Fruit fly (Drosophila melanogaster) whole organism, adult: ENCODE results near the gene CG43198.

Experiments used
- CG11617 ChIP-seq: fragments of 200-800 bp; sonication (Bioruptor generic); optimal IDR thresholded peaks from 2 replicates; lab custom pipeline; 2017; ENCODE audit warnings: mild to moderate bottlenecking, missing biosample characterization, missing genetic modification reagents, missing genetic modification characterization
- CG12768 ChIP-seq: fragments of 200-800 bp; sonication (Bioruptor generic); optimal IDR thresholded peaks from 2 replicates; lab custom pipeline; 2017; ENCODE audit warnings: missing biosample characterization, missing genetic modification characterization, mild to moderate bottlenecking, moderate library complexity, missing genetic modification reagents
- CG14711 ChIP-seq: fragments of 200-800 bp; sonication (Bioruptor generic); optimal IDR thresholded peaks from 2 replicates; lab custom pipeline; 2018; ENCODE audit warnings: missing biosample characterization, mild to moderate bottlenecking, missing genetic modification characterization, moderate library complexity
- CG1620 ChIP-seq: fragments of 200-800 bp; sonication (Bioruptor generic); optimal IDR thresholded peaks from 2 replicates; lab custom pipeline; 2016; ENCODE audit warnings: missing biosample characterization, missing genetic modification characterization
- CG33017 ChIP-seq: fragments of 200-800 bp; sonication (Bioruptor generic); optimal IDR thresholded peaks from 2 replicates; lab custom pipeline; 2018; ENCODE audit warnings: missing biosample characterization, mild to moderate bottlenecking, missing genetic modification characterization, moderate library complexity
- CG5204 ChIP-seq: fragments of 200-800 bp; sonication (Bioruptor generic); optimal IDR thresholded peaks from 2 replicates; lab custom pipeline; 2016; ENCODE audit warnings: missing biosample characterization, missing genetic modification characterization
- CG7045 ChIP-seq: fragments of 200-800 bp; sonication (Bioruptor generic); optimal IDR thresholded peaks from 2 replicates; lab custom pipeline; 2017; ENCODE audit warnings: missing biosample characterization, mild to moderate bottlenecking, missing genetic modification characterization
- CG7101 ChIP-seq: fragments of 200-800 bp; sonication (Bioruptor generic); optimal IDR thresholded peaks from 2 replicates; lab custom pipeline; 2018; ENCODE audit warnings: missing biosample characterization, mild to moderate bottlenecking, missing genetic modification characterization, moderate library complexity
- Clk ChIP-seq: fragments of 200-800 bp; sonication (Bioruptor generic); optimal IDR thresholded peaks from 2 replicates; lab custom pipeline; 2017; ENCODE audit warnings: missing biosample characterization, missing genetic modification characterization
- Crg-1 ChIP-seq: fragments of 200-800 bp; sonication (Bioruptor generic); optimal IDR thresholded peaks from 2 replicates; lab custom pipeline; 2016; ENCODE audit warnings: missing biosample characterization, missing genetic modification characterization
- Hr96 ChIP-seq: fragments of 200-800 bp; sonication (Bioruptor generic); optimal IDR thresholded peaks from 2 replicates; lab custom pipeline; 2016; ENCODE audit warnings: missing biosample characterization, missing genetic modification characterization
- Mnt ChIP-seq: fragments of 200-800 bp; sonication (Bioruptor generic); optimal IDR thresholded peaks from 2 replicates; lab custom pipeline; 2016; ENCODE audit warnings: missing biosample characterization, mild to moderate bottlenecking, missing genetic modification characterization
- bab1 ChIP-seq: fragments of 200-800 bp; sonication (Bioruptor generic); optimal IDR thresholded peaks from 3 replicates; lab custom pipeline; 2019; ENCODE audit warnings: missing biosample characterization, mild to moderate bottlenecking, missing genetic modification characterization, moderate library complexity
- cic ChIP-seq: fragments of 200-800 bp; sonication (Bioruptor generic); optimal IDR thresholded peaks from 2 replicates; lab custom pipeline; 2017; ENCODE audit warnings: missing biosample characterization, mild to moderate bottlenecking, missing genetic modification characterization, moderate library complexity
- cnc ChIP-seq, 2 experiments: fragments of >200 bp; optimal IDR thresholded peaks; 2 replicates each; lab custom pipeline; 2017
- kay ChIP-seq: fragments of 200-800 bp; sonication (Bioruptor generic); peaks from one replicate; lab custom pipeline; 2016; ENCODE audit warnings: missing biosample characterization, missing genetic modification characterization, borderline replicate concordance
- ovo ChIP-seq: fragments of 200-800 bp; sonication (Bioruptor generic); optimal IDR thresholded peaks from 2 replicates; lab custom pipeline; 2016; ENCODE audit warnings: missing biosample characterization, missing genetic modification characterization
- pad ChIP-seq: fragments of 200-800 bp; sonication (Bioruptor generic); optimal IDR thresholded peaks from 3 replicates; lab custom pipeline; 2017; ENCODE audit warnings: missing biosample characterization, missing genetic modification characterization, mild to moderate bottlenecking, moderate library complexity, missing genetic modification reagents
- tj ChIP-seq: fragments of 200-800 bp; sonication (Bioruptor generic); optimal IDR thresholded peaks from 3 replicates; lab custom pipeline; 2017; ENCODE audit warnings: missing biosample characterization, mild to moderate bottlenecking, missing genetic modification characterization, moderate library complexity
- toe ChIP-seq: fragments of 200-800 bp; sonication (Bioruptor generic); optimal IDR thresholded peaks from 2 replicates; lab custom pipeline; 2016; ENCODE audit warnings: missing biosample characterization, missing genetic modification characterization

The CG43198 gene

DNA sequence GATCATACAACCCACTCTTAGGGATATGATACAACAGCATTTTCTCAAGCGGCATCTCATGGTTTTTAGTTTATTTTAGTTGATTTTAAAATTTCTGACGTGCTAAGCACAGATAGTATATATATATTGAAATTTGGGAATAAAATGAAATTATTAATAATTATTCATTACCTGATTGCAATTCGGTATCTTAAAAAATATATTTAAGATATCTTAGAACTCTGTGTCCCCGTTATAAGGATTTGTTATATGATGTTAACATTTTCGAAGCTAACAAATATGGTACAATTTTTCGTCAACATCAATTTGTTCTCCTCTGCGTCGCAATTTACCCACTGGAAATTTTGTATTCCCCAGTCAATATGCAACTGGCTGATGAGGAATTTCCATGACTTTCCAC is at the start of gene CG43198:
Gene CG43198, minus strand, starts transcription at position 101 of the 400 bp plus-strand sequence.
- TF ChIP-seq Hr96 (GFP tag; lab: Kevin White, UChicago) (no peak), Clk (GFP tag; lab: Kevin White, UChicago) (no peak), CG12768 (GFP tag; lab: Kevin White, UChicago) (no peak), CG7045 (GFP tag; lab: Kevin White, UChicago) (no peak), CG33017 (tag; lab: Kevin White, UChicago) (no peak), cic (GFP tag; lab: Kevin White, UChicago) (no peak), toe (no peak), ovo (GFP tag; lab: Kevin White, UChicago) (no peak), Mnt (GFP tag; lab: Kevin White, UChicago) (no peak), pad (GFP tag; lab: Kevin White, UChicago) (no peak), cnc (optimal IDR thresholded peaks at IDR 0.05; lab: Kevin White, UChicago) (no peak), CG5204 (no peak), CG14711 (tag; lab: Kevin White, UChicago) (no peak), CG7101 (tag; lab: Kevin White, UChicago) (no peak), CG11617 (GFP tag; lab: Kevin White, UChicago) (no peak), CG1620 (GFP tag; lab: Kevin White, UChicago) (no peak), kay (no peak)

DNA sequence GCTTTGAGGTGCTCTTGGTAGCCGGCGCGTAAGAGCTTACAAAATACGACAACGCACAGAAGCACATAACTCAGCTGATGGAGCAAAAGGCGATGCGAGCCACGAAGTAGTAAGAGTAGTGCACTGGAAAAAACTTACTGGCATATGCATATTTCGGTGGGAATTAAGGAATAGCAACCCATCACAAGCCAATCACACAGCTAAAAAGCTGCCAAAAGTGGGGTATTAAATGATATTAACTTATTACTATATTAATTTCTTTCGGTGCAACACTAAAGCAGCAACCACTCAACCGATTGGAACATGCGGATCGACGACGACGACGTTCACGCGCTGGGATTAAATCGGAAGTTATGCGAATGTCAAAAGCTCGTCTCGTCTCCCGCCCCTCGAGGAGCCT is 37.8 kb upstream of the CG43198 start:
- TF ChIP-seq CG11617 (GFP tag; lab: Kevin White, UChicago) (no peak), Mnt (GFP tag; lab: Kevin White, UChicago) (no peak), cic (GFP tag; lab: Kevin White, UChicago) (no peak)

DNA sequence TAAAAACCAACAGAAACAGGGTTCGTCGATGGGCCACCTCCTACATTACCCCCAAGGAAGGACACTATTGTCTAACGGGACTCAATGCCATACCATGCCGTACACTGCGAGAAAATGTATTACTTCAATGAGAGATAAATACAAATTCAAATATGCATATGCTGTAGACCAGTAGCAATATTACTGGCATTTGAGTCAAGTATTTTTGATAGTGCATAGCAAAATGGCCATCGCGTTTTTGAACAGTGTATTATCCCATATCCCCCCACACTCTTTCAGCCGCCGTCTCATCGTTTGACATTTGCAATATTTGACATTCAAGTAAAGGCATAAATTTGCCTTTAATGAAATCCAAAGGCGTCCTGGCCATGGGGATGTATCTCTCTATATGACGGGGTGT is 35.1 kb upstream of the CG43198 start:
- TF ChIP-seq cic (GFP tag; lab: Kevin White, UChicago) (no peak), cnc (optimal IDR thresholded peaks at IDR 0.05; lab: Kevin White, UChicago) (no peak), bab1 (no peak), CG14711 (tag; lab: Kevin White, UChicago) (no peak), pad (GFP tag; lab: Kevin White, UChicago) (no peak), CG33017 (tag; lab: Kevin White, UChicago) (no peak), tj (GFP tag; lab: Kevin White, UChicago) (no peak), Mnt (GFP tag; lab: Kevin White, UChicago) (no peak), Crg-1 (GFP tag; lab: Kevin White, UChicago) (no peak), kay (no peak), ovo (GFP tag; lab: Kevin White, UChicago) (no peak), CG7045 (GFP tag; lab: Kevin White, UChicago) (no peak), CG5204 (no peak), CG12768 (GFP tag; lab: Kevin White, UChicago) (no peak), Clk (GFP tag; lab: Kevin White, UChicago) (no peak), CG7101 (tag; lab: Kevin White, UChicago) (no peak), CG1620 (GFP tag; lab: Kevin White, UChicago) (no peak)

DNA sequence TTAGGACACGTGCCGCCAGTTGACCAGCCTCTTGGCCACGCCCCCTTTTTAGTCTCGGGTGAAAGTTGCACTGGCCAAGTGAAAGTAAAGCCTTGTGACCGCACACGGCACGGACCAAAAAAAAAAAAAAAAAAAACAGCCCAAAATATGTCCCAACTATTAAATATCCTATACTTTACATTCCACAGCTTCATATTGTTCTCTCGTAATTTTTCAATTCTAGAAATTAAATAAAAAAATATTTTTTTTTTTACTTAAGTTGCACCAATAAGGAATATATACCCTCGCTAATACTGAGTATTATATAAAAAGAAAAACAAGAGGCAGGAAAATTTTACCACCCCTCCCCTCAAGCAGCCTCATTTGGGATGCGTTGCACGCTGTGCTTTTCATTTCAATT is 33.2 kb upstream of the CG43198 start:
- TF ChIP-seq CG12768 (GFP tag; lab: Kevin White, UChicago) (no peak), Hr96 (GFP tag; lab: Kevin White, UChicago) (no peak), Clk (GFP tag; lab: Kevin White, UChicago) (no peak), cnc (optimal IDR thresholded peaks at IDR 0.05; lab: Kevin White, UChicago) (no peak), CG33017 (tag; lab: Kevin White, UChicago) (no peak), Mnt (GFP tag; lab: Kevin White, UChicago) (no peak), kay (no peak), bab1 (no peak), pad (GFP tag; lab: Kevin White, UChicago) (no peak), CG14711 (tag; lab: Kevin White, UChicago) (no peak), tj (GFP tag; lab: Kevin White, UChicago) (no peak), CG11617 (GFP tag; lab: Kevin White, UChicago) (no peak), CG7101 (tag; lab: Kevin White, UChicago) (no peak), CG7045 (GFP tag; lab: Kevin White, UChicago) (no peak), CG1620 (GFP tag; lab: Kevin White, UChicago) (no peak), ovo (GFP tag; lab: Kevin White, UChicago) (no peak), cic (GFP tag; lab: Kevin White, UChicago) (no peak), CG5204 (no peak)

dm6 chrX:7475204-7475759 is 22.1 kb upstream of the CG43198 start:
- TF ChIP-seq CG33017 (tag; lab: Kevin White, UChicago) (no peak), kay (no peak), cnc (optimal IDR thresholded peaks at IDR 0.05; lab: Kevin White, UChicago) (no peak), Hr96 (GFP tag; lab: Kevin White, UChicago) (no peak), CG12768 (GFP tag; lab: Kevin White, UChicago) (no peak), toe (no peak), CG7045 (GFP tag; lab: Kevin White, UChicago) (no peak), Clk (GFP tag; lab: Kevin White, UChicago) (no peak), cic (GFP tag; lab: Kevin White, UChicago) (no peak), Mnt (GFP tag; lab: Kevin White, UChicago) (no peak), CG1620 (GFP tag; lab: Kevin White, UChicago) (no peak), ovo (GFP tag; lab: Kevin White, UChicago) (no peak), CG5204 (no peak), tj (GFP tag; lab: Kevin White, UChicago) (no peak), pad (GFP tag; lab: Kevin White, UChicago) (no peak)

DNA sequence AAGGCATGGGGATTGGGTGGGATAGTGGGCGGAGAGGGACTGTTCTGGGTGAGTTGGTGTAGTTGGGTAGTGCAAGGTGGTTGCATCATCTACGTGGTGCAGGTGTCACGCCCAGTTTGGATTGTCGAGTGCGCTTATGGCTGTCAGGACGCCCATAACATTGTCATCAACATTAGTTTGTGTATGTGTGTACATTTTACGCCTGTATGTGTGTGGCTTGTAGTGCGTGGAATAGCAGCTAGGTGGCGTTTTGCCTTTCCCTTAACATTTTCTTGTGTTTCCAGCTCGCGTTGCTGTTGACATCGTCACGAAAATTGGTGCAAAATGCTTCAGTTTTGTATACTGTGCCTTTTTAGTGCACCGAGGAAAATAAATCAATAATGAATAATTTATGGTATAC is 13.2 kb upstream of the CG43198 start:
- TF ChIP-seq CG7045 (GFP tag; lab: Kevin White, UChicago) (no peak), cic (GFP tag; lab: Kevin White, UChicago) (no peak), Crg-1 (GFP tag; lab: Kevin White, UChicago) (no peak), Clk (GFP tag; lab: Kevin White, UChicago) (no peak), CG12768 (GFP tag; lab: Kevin White, UChicago) (no peak), Mnt (GFP tag; lab: Kevin White, UChicago) (no peak), toe (no peak), cnc (optimal IDR thresholded peaks at IDR 0.05; lab: Kevin White, UChicago) (no peak), kay (no peak), tj (GFP tag; lab: Kevin White, UChicago) (no peak), ovo (GFP tag; lab: Kevin White, UChicago) (no peak), pad (GFP tag; lab: Kevin White, UChicago) (no peak)
